Worm (Caenorhabditis elegans) whole organism, L1 larva: Measurements from ENCODE around the gene R07E4.1.

Experiments
- ceh-88 ChIP-seq: fragments of 200-800 bp; sonication (Bioruptor generic); IDR thresholded peaks from 2 replicates; pipeline ENCODE4 v1.3.6; 2022; ENCODE audit warnings: missing genetic modification characterization, missing compliant biosample characterization
- ces-1 ChIP-seq: fragments of 150-350 bp; optimal IDR thresholded peaks from 2 replicates; lab custom pipeline; 2014; ENCODE audit warnings: missing biosample characterization, missing genetic modification reagents, missing genetic modification characterization
- ets-5 ChIP-seq: fragments of 200-800 bp; sonication (Bioruptor generic); IDR thresholded peaks from 2 replicates; pipeline ENCODE4 v1.3.6; 2022; ENCODE audit warnings: missing genetic modification characterization, missing compliant biosample characterization
- lsy-2 ChIP-seq, 2 experiments: fragments of 150-350 bp; optimal IDR thresholded peaks; 2 replicates each; lab custom pipeline; 2014; ENCODE audit warnings: missing biosample characterization in 2 of 2, missing genetic modification characterization in 2 of 2
- nhr-28 ChIP-seq: fragments of 150-350 bp; optimal IDR thresholded peaks from 2 replicates; lab custom pipeline; 2014; ENCODE audit warnings: missing biosample characterization, missing genetic modification characterization
- pag-3 ChIP-seq: sonication (generic microtip); optimal IDR thresholded peaks from 2 replicates; lab custom pipeline; 2017; ENCODE audit warnings: missing genetic modification characterization, mild to moderate bottlenecking, missing compliant biosample characterization, antibody characterized with exemption, borderline replicate concordance; ENCODE audit not compliant: insufficient read depth
- rnt-1 ChIP-seq: sonication (generic microtip); optimal IDR thresholded peaks from 2 replicates; lab custom pipeline; 2016; ENCODE audit warnings: mild to moderate bottlenecking, missing genetic modification characterization, moderate library complexity, missing compliant biosample characterization
- sox-4 ChIP-seq: sonication (generic microtip); optimal IDR thresholded peaks from 2 replicates; lab custom pipeline; 2016; ENCODE audit warnings: missing genetic modification characterization, missing compliant biosample characterization
- unc-62 ChIP-seq: fragments of 150-350 bp; optimal IDR thresholded peaks from 2 replicates; lab custom pipeline; 2014; ENCODE audit warnings: missing biosample characterization, missing genetic modification reagents, missing genetic modification characterization
- unc-98 ChIP-seq: fragments of 200-800 bp; sonication (Bioruptor generic); IDR thresholded peaks from 2 replicates; pipeline ENCODE4 v1.3.6; 2022; ENCODE audit warnings: missing genetic modification characterization, missing compliant biosample characterization
- ztf-11 ChIP-seq, 2 experiments: sonication (generic microtip); optimal IDR thresholded peaks; 2 replicates each; lab custom pipeline; 2016 to 2017; ENCODE audit warnings: missing genetic modification characterization in 2 of 2, missing biosample characterization in 1 of 2, missing compliant biosample characterization in 1 of 2
- ztf-4 ChIP-seq: fragments of 150-350 bp; optimal IDR thresholded peaks from 2 replicates; lab custom pipeline; 2014; ENCODE audit warnings: missing biosample characterization, missing genetic modification characterization

DNA sequence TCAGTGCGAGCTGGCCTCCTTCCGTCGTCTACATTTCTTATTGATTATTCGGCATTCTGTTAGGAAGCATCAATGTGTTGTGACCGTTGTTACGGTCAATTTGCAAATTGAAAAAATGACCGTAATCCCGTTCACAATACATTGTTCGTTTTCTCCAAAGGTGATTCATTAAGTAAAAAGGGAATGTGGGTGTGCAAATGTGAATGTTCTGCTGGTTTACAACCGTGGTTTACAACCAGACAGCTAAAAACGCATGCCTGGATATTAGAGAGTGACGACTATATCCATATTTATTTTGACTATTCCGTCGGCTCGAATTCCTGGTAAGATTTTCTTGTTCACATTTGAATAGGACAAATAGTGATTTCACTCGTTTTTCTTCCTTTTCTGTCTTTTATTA, 39.8 kb upstream of the R07E4.1 start, which contains the start of gene capa-1:
- TF ChIP-seq ets-5 (GFP tag; lab: Robert Waterston, UW): no peak
- TF ChIP-seq nhr-28: no peak
- TF ChIP-seq ztf-11 (tag; optimal IDR thresholded peaks at IDR 0.05; lab: Kevin White, UChicago): no peak
- TF ChIP-seq ceh-88 (GFP tag; lab: Robert Waterston, UW): no peak
- no peak for TF ChIP-seq ztf-4 (tag; lab: Kevin White, UChicago)
- TF ChIP-seq ces-1 (GFP tag; lab: Kevin White, UChicago): no peak
- no peak for TF ChIP-seq pag-3 (tag; lab: Kevin White, UChicago)
- TF ChIP-seq unc-98 (GFP tag; lab: Robert Waterston, UW): no peak
- no peak for TF ChIP-seq unc-62 (GFP tag; lab: Kevin White, UChicago)
- no peak for TF ChIP-seq lsy-2 (tag; optimal IDR thresholded peaks at IDR 0.05; lab: Kevin White, UChicago)
- TF ChIP-seq rnt-1: no peak
- no peak for TF ChIP-seq sox-4
